Fruit fly (Drosophila melanogaster) whole organism, embryonic: ENCODE results near the gene Bug22.

ENCODE experiments used
- Adf1 ChIP-seq: fragments of 200-800 bp; sonication (Bioruptor generic); IDR thresholded peaks from 2 replicates; pipeline ENCODE4 v1.3.6; 2022; ENCODE audit warnings: missing biosample characterization, missing genetic modification characterization
- Antp ChIP-seq: fragments of 200-800 bp; sonication (Bioruptor generic); optimal IDR thresholded peaks from 3 replicates; lab custom pipeline; 2016; ENCODE audit warnings: missing biosample characterization, missing genetic modification characterization
- CG10654 ChIP-seq: fragments of 200-800 bp; sonication (Bioruptor generic); optimal IDR thresholded peaks from 2 replicates; lab custom pipeline; 2016; ENCODE audit warnings: missing biosample characterization, missing genetic modification characterization
- CG11247 ChIP-seq: fragments of 200-800 bp; sonication (Bioruptor generic); IDR thresholded peaks from 2 replicates; pipeline ENCODE4 v1.3.6; 2022; ENCODE audit warnings: missing biosample characterization, missing genetic modification characterization
- CG11456 ChIP-seq: fragments of 200-800 bp; sonication (Bioruptor generic); IDR thresholded peaks from 3 replicates; pipeline ENCODE4 v1.3.6; 2022; ENCODE audit warnings: missing biosample characterization, missing genetic modification characterization
- CG12104 ChIP-seq: fragments of 200-800 bp; sonication (Bioruptor generic); optimal IDR thresholded peaks from 3 replicates; lab custom pipeline; 2016; ENCODE audit warnings: missing biosample characterization, missing genetic modification characterization
- CG12219 ChIP-seq: fragments of 200-800 bp; sonication (Bioruptor generic); optimal IDR thresholded peaks from 3 replicates; lab custom pipeline; 2018; ENCODE audit warnings: missing biosample characterization, mild to moderate bottlenecking, missing genetic modification characterization
- CG13287 ChIP-seq: fragments of 200-800 bp; sonication (Bioruptor generic); IDR thresholded peaks from 2 replicates; pipeline ENCODE4 v1.3.6; 2022; ENCODE audit warnings: missing biosample characterization, missing genetic modification characterization; ENCODE audit not compliant: partially characterized antibody
- CG14710 ChIP-seq: fragments of 200-800 bp; sonication (Bioruptor generic); optimal IDR thresholded peaks from 3 replicates; lab custom pipeline; 2019; ENCODE audit warnings: missing biosample characterization, mild to moderate bottlenecking, missing genetic modification characterization, moderate library complexity
- CG17328 ChIP-seq: fragments of 200-800 bp; sonication (Bioruptor generic); IDR thresholded peaks from 2 replicates; pipeline ENCODE4 v1.3.6; 2022; ENCODE audit warnings: missing biosample characterization, missing genetic modification characterization
- CG2712 ChIP-seq: fragments of 200-800 bp; optimal IDR thresholded peaks from 3 replicates; lab custom pipeline; 2019; ENCODE audit warnings: missing biosample characterization, mild to moderate bottlenecking, missing genetic modification characterization, moderate library complexity
- CG2889 ChIP-seq: fragments of 200-800 bp; sonication (Bioruptor generic); IDR thresholded peaks from 3 replicates; pipeline ENCODE4 v1.3.6; 2022; ENCODE audit warnings: missing biosample characterization, missing genetic modification characterization
- CG31388 ChIP-seq: fragments of 200-800 bp; sonication (Bioruptor generic); optimal IDR thresholded peaks from 2 replicates; lab custom pipeline; 2016; ENCODE audit warnings: missing biosample characterization, missing genetic modification characterization
- CG3163 ChIP-seq: fragments of 200-800 bp; sonication (Bioruptor generic); optimal IDR thresholded peaks from 3 replicates; lab custom pipeline; 2016; ENCODE audit warnings: missing biosample characterization, missing genetic modification characterization
- CG3726 ChIP-seq: fragments of 200-800 bp; sonication (Bioruptor generic); IDR thresholded peaks from 3 replicates; pipeline ENCODE4, ENCODE4 v1.3.6; 2022; ENCODE audit warnings: missing biosample characterization, missing genetic modification characterization
- CG3995 ChIP-seq: fragments of 200-800 bp; sonication (Bioruptor generic); optimal IDR thresholded peaks from 3 replicates; lab custom pipeline; 2016; ENCODE audit warnings: missing biosample characterization, missing genetic modification characterization
- CG4282 ChIP-seq: fragments of 200-800 bp; sonication (Bioruptor generic); optimal IDR thresholded peaks from 2 replicates; lab custom pipeline; 2016; ENCODE audit warnings: missing biosample characterization, missing genetic modification characterization
- CG4854 ChIP-seq: fragments of 200-800 bp; sonication (Bioruptor generic); optimal IDR thresholded peaks from 2 replicates; lab custom pipeline; 2016; ENCODE audit warnings: missing biosample characterization, missing genetic modification characterization, inconsistent platforms
- CG6272 ChIP-seq: fragments of 200-800 bp; sonication (Bioruptor generic); IDR thresholded peaks from 2 replicates; pipeline ENCODE4 v1.3.6; 2022; ENCODE audit warnings: missing biosample characterization, missing genetic modification characterization
- CG6689 ChIP-seq: fragments of 200-800 bp; sonication (Bioruptor generic); IDR thresholded peaks from 2 replicates; pipeline ENCODE4 v1.3.6; 2022; ENCODE audit warnings: missing biosample characterization, missing genetic modification characterization
- CG7987 ChIP-seq: fragments of 200-800 bp; sonication (Bioruptor generic); optimal IDR thresholded peaks from 2 replicates; lab custom pipeline; 2018; ENCODE audit warnings: missing biosample characterization, mild to moderate bottlenecking, missing genetic modification characterization, moderate library complexity
- CG8359 ChIP-seq: fragments of 200-800 bp; sonication (Bioruptor generic); optimal IDR thresholded peaks from 2 replicates; lab custom pipeline; 2017; ENCODE audit warnings: missing biosample characterization, mild to moderate bottlenecking, missing genetic modification characterization, borderline replicate concordance
- CG9727 ChIP-seq: fragments of 200-800 bp; sonication (Bioruptor generic); optimal IDR thresholded peaks from 3 replicates; lab custom pipeline; 2017; ENCODE audit warnings: missing biosample characterization, mild to moderate bottlenecking, missing genetic modification characterization
- D19B ChIP-seq: fragments of 200-800 bp; sonication (Bioruptor generic); optimal IDR thresholded peaks from 2 replicates; lab custom pipeline; 2017; ENCODE audit warnings: missing biosample characterization, mild to moderate bottlenecking, missing genetic modification characterization
- Deaf1 ChIP-seq: fragments of 200-800 bp; optimal IDR thresholded peaks from 3 replicates; lab custom pipeline; 2019; ENCODE audit warnings: missing biosample characterization, mild to moderate bottlenecking, missing genetic modification characterization, moderate library complexity
- Dp ChIP-seq: fragments of 200-800 bp; sonication (Bioruptor generic); optimal IDR thresholded peaks from 2 replicates; lab custom pipeline; 2018; ENCODE audit warnings: missing biosample characterization, mild to moderate bottlenecking, missing genetic modification characterization, moderate library complexity
- Hr39 ChIP-seq: fragments of >200 bp; optimal IDR thresholded peaks from 2 replicates; lab custom pipeline; 2017
- Med ChIP-seq: fragments of 200-800 bp; sonication (Bioruptor generic); peaks from one replicate; lab custom pipeline; 2016; ENCODE audit warnings: missing biosample characterization, missing genetic modification characterization, mild to moderate bottlenecking, inconsistent platforms, moderate library complexity
- Mrtf ChIP-seq: fragments of 200-800 bp; sonication (Bioruptor generic); IDR thresholded peaks from 3 replicates; pipeline ENCODE4 v1.3.6; 2022; ENCODE audit warnings: missing biosample characterization, missing genetic modification characterization
- Sox100B ChIP-seq: fragments of 200-800 bp; sonication (Bioruptor generic); optimal IDR thresholded peaks from 3 replicates; lab custom pipeline; 2018; ENCODE audit warnings: missing biosample characterization, mild to moderate bottlenecking, missing genetic modification characterization
- Taf1 ChIP-seq: fragments of 200-800 bp; sonication (Bioruptor generic); IDR thresholded peaks from 2 replicates; pipeline ENCODE4 v1.3.6; 2022; ENCODE audit warnings: missing biosample characterization, missing genetic modification characterization
- Usf ChIP-seq: fragments of 200-800 bp; sonication (Bioruptor generic); optimal IDR thresholded peaks from 2 replicates; lab custom pipeline; 2017; ENCODE audit warnings: missing genotype, missing biosample characterization, missing genetic modification characterization
- Xbp1 ChIP-seq: fragments of 200-800 bp; sonication (Bioruptor generic); optimal IDR thresholded peaks from 3 replicates; lab custom pipeline; 2016; ENCODE audit warnings: missing biosample characterization, mild to moderate bottlenecking, missing genetic modification characterization
- Xrp1 ChIP-seq: fragments of 200-800 bp; sonication (Bioruptor generic); IDR thresholded peaks from 2 replicates; pipeline ENCODE4 v1.3.6; 2022; ENCODE audit warnings: missing biosample characterization, missing genetic modification characterization
- chif ChIP-seq, 2 experiments: fragments of 200-800 bp; sonication (Bioruptor generic); optimal IDR thresholded peaks; 3 replicates each; lab custom pipeline; 2016; ENCODE audit warnings: missing biosample characterization in 2 of 2, missing genetic modification characterization in 2 of 2
- chm ChIP-seq: fragments of 200-800 bp; sonication (Bioruptor generic); IDR thresholded peaks from 2 replicates; pipeline ENCODE4 v1.3.6; 2022; ENCODE audit warnings: missing biosample characterization, missing genetic modification characterization
- da ChIP-seq: fragments of 200-800 bp; sonication (Bioruptor generic); optimal IDR thresholded peaks from 2 replicates; lab custom pipeline; 2016; ENCODE audit warnings: missing biosample characterization, missing genetic modification characterization
- danr ChIP-seq: fragments of 200-800 bp; sonication (Bioruptor generic); IDR thresholded peaks from 2 replicates; pipeline ENCODE4 v1.3.6; 2022; ENCODE audit warnings: missing biosample characterization, missing genetic modification characterization
- disco-r ChIP-seq: fragments of 200-800 bp; sonication (Bioruptor generic); optimal IDR thresholded peaks from 2 replicates; lab custom pipeline; 2016; ENCODE audit warnings: missing biosample characterization, missing genetic modification characterization
- fd96Cb ChIP-seq: fragments of 200-800 bp; sonication (Bioruptor generic); optimal IDR thresholded peaks from 2 replicates; lab custom pipeline; 2018; ENCODE audit warnings: missing biosample characterization, mild to moderate bottlenecking, missing genetic modification characterization, moderate library complexity
- gce ChIP-seq: fragments of 200-800 bp; sonication (Bioruptor generic); IDR thresholded peaks from 3 replicates; pipeline ENCODE4 v1.3.6; 2022; ENCODE audit warnings: missing biosample characterization, missing genetic modification characterization
- gcm2 ChIP-seq: fragments of 200-800 bp; sonication (Bioruptor generic); optimal IDR thresholded peaks from 2 replicates; lab custom pipeline; 2016; ENCODE audit warnings: missing biosample characterization, missing genetic modification characterization
- grn ChIP-seq: fragments of 200-800 bp; sonication (Bioruptor generic); optimal IDR thresholded peaks from 3 replicates; lab custom pipeline; 2017; ENCODE audit warnings: missing biosample characterization, missing genetic modification characterization
- inv ChIP-seq: fragments of 200-800 bp; sonication (Bioruptor generic); IDR thresholded peaks from 2 replicates; pipeline ENCODE4 v1.3.6; 2022; ENCODE audit warnings: missing biosample characterization, missing genetic modification characterization; ENCODE audit not compliant: partially characterized antibody
- jigr1 ChIP-seq: fragments of 200-800 bp; sonication (Bioruptor generic); IDR thresholded peaks from 3 replicates; pipeline ENCODE4 v1.3.6; 2022; ENCODE audit warnings: missing biosample characterization, missing genetic modification characterization
- luna ChIP-seq: fragments of 200-800 bp; sonication (Bioruptor generic); optimal IDR thresholded peaks from 2 replicates; lab custom pipeline; 2016; ENCODE audit warnings: missing biosample characterization, missing genetic modification characterization
- otp ChIP-seq: fragments of 200-800 bp; sonication (Bioruptor generic); IDR thresholded peaks from 3 replicates; pipeline ENCODE4, ENCODE4 v1.3.6; 2022; ENCODE audit warnings: missing biosample characterization, missing genetic modification characterization
- psq ChIP-seq: fragments of 200-800 bp; sonication (Bioruptor generic); optimal IDR thresholded peaks from 2 replicates; lab custom pipeline; 2017; ENCODE audit warnings: missing biosample characterization, missing genetic modification characterization
- pum ChIP-seq: fragments of 200-800 bp; sonication (Bioruptor generic); optimal IDR thresholded peaks from 2 replicates; lab custom pipeline; 2016; ENCODE audit warnings: missing biosample characterization, missing genetic modification characterization
- shn ChIP-seq: fragments of 200-800 bp; sonication (Bioruptor generic); optimal IDR thresholded peaks from 3 replicates; lab custom pipeline; 2016; ENCODE audit warnings: missing biosample characterization, missing genetic modification characterization
- sima ChIP-seq: fragments of 200-800 bp; sonication (Bioruptor generic); optimal IDR thresholded peaks from 2 replicates; lab custom pipeline; 2016; ENCODE audit warnings: missing biosample characterization, missing genetic modification characterization
- z ChIP-seq: fragments of 200-800 bp; sonication (Bioruptor generic); IDR thresholded peaks from 3 replicates; pipeline ENCODE4 v1.3.6; 2022; ENCODE audit warnings: missing biosample characterization, missing genetic modification characterization

The Bug22 gene

DNA sequence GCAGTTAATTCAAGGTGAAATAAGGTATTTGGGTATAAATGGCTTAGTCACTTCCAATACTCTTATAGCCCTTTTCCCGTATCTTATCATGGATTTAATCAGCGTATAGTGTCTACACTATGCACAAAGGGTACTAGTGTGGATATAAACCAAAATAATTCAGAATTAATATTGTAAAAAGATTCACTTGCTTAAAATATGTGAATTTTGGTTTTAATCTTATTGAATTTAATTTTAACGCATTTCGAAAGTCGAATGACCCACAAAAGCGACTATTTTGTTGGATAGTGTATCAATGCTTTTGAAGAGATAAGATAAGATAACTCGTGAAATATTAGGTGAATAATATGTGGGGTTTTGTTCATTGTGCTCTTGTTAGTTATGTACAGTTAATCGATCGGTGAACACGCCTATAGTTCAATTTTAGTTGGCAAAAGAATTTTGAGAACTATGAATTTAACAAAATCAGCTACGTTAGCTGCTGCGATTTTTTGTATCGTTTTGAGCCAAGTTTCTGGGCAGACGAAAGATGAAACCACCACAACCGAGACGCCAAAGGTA, 48.7 kb downstream of the Bug22 start, which contains the start of gene CG5096 (continued):
- TF ChIP-seq grn (peak; percentile 97), CG2889 (peak; percentile 93), danr (GFP tag; lab: Robert Waterston, UW) (peak; percentile 81), jigr1 (GFP tag; lab: Robert Waterston, UW) (0 out of 3 replicates have a peak, but pooled peaks have one; percentile 47), Mrtf (GFP tag; lab: Robert Waterston, UW) (no peak; the same call in 2 of the 3 replicates), Hr39 (lab: Kevin White, UChicago) (no peak), CG3995 (GFP tag; lab: Kevin White, UChicago) (peak; percentile 49), CG14710 (tag; lab: Kevin White, UChicago) (peak; percentile 67), Med (peak; percentile 97), CG17328 (peak; percentile 83), chif (GFP tag; optimal IDR thresholded peaks at IDR 0.05; lab: Kevin White, UChicago) (peak; percentile 62 to 64), CG12104 (GFP tag; lab: Kevin White, UChicago) (peak; percentile 66), disco-r (GFP tag; lab: Kevin White, UChicago) (peak; percentile 59), inv (GFP tag; lab: Robert Waterston, UW) (no peak), chm (peak; percentile 83), CG11456 (GFP tag; lab: Robert Waterston, UW) (peak; percentile 87), luna (GFP tag; lab: Kevin White, UChicago) (peak; percentile 45), CG4282 (peak; percentile 2), CG11247 (no peak; the same call in 1 of the 2 replicates), Antp (GFP tag; lab: Kevin White, UChicago) (peak; percentile 48), Dp (GFP tag; lab: Kevin White, UChicago) (no peak), CG6689 (GFP tag; lab: Robert Waterston, UW) (peak; percentile 89), Xbp1 (GFP tag; lab: Kevin White, UChicago) (peak; percentile 78), sima (GFP tag; lab: Kevin White, UChicago) (peak; percentile 15), Deaf1 (tag; lab: Kevin White, UChicago) (peak; percentile 75), shn (GFP tag; lab: Kevin White, UChicago) (peak; percentile 18), CG13287 (no peak), gcm2 (GFP tag; lab: Kevin White, UChicago) (peak; percentile 23), CG8359 (peak; percentile 49), CG4854 (GFP tag; lab: Kevin White, UChicago) (peak; percentile 79), pum (GFP tag; lab: Kevin White, UChicago) (peak; percentile 53), gce (GFP tag; lab: Robert Waterston, UW) (no peak; the same call in 2 of the 3 replicates), Adf1 (peak; percentile 76), D19B (GFP tag; lab: Kevin White, UChicago) (peak; percentile 81), CG12219 (GFP tag; lab: Kevin White, UChicago) (peak; percentile 89), z (GFP tag; lab: Robert Waterston, UW) (no peak), Sox100B (GFP tag; lab: Kevin White, UChicago) (peak; percentile 83), CG31388 (peak; percentile 21), CG9727 (GFP tag; lab: Kevin White, UChicago) (peak; percentile 79), CG3163 (GFP tag; lab: Kevin White, UChicago) (peak; percentile 46), CG3726 (peak; percentile 48; the same call in 1 of the 3 replicates), psq (peak; percentile 49), otp (GFP tag; lab: Robert Waterston, UW) (peak; percentile 87), CG10654 (GFP tag; lab: Kevin White, UChicago) (peak; percentile 67), CG7987 (GFP tag; lab: Kevin White, UChicago) (peak; percentile 80), da (GFP tag; lab: Kevin White, UChicago) (peak; percentile 66), Taf1 (GFP tag; lab: Robert Waterston, UW) (peak; percentile 82), CG6272 (GFP tag; lab: Robert Waterston, UW) (peak; percentile 81), Xrp1 (GFP tag; lab: Robert Waterston, UW) (peak; percentile 89), fd96Cb (tag; lab: Kevin White, UChicago) (peak; percentile 84), Usf (peak; percentile 49), CG2712 (peak; percentile 90)
